Worm (Caenorhabditis elegans): ENCODE data around the gene ergo-1.

Gene ergo-1

ce11 chrV:982281-982756 lies 26.3 kb upstream of the ergo-1 start, which contains the start of the genes Y50D4C.12 and unc-34:
Gene Y50D4C.12, plus strand, starts transcription at chrV:982581.
Gene unc-34, plus strand, starts transcription at chrV:982706.
- TF ChIP-seq aly-2 (tag; optimal IDR thresholded peaks at IDR 0.05) (no peak), ceh-16 (tag; optimal IDR thresholded peaks at IDR 0.05) (no peak), ZK546.5 (tag; optimal IDR thresholded peaks at IDR 0.05) (no peak), peb-1 (tag; optimal IDR thresholded peaks at IDR 0.05) (no peak), Y55F3AM.14 (GFP tag; optimal IDR thresholded peaks at IDR 0.05) (no peak), nhr-129 (tag; optimal IDR thresholded peaks at IDR 0.05) (no peak), R02D3.7 (tag; optimal IDR thresholded peaks at IDR 0.05) (no peak), ztf-11 (tag; optimal IDR thresholded peaks at IDR 0.05) (no peak), egl-27 (tag; optimal IDR thresholded peaks at IDR 0.05) (no peak), fos-1 (tag; optimal IDR thresholded peaks at IDR 0.05) (no peak), sma-9 (GFP tag; optimal IDR thresholded peaks at IDR 0.05) (no peak), sma-9 (tag; optimal IDR thresholded peaks at IDR 0.05) (no peak), dmd-4 (tag; optimal IDR thresholded peaks at IDR 0.05) (no peak)

ce11 chrV:983120-983519 lies 25.5 kb upstream of the ergo-1 start:
- TF ChIP-seq ama-1 (optimal IDR thresholded peaks at IDR 0.05) (no peak), unc-39 (tag; optimal IDR thresholded peaks at IDR 0.05) (no peak), blmp-1 (tag; optimal IDR thresholded peaks at IDR 0.05; ENCODE audit: insufficient read depth) (no peak), ceh-16 (tag; optimal IDR thresholded peaks at IDR 0.05) (no peak), gmeb-1 (tag; optimal IDR thresholded peaks at IDR 0.05) (no peak), nhr-11 (tag; optimal IDR thresholded peaks at IDR 0.05) (no peak), ztf-1 (GFP tag; conservative IDR thresholded peaks at IDR 0.05) (no peak), elt-1 (tag; optimal IDR thresholded peaks at IDR 0.05) (no peak), dmd-4 (tag; optimal IDR thresholded peaks at IDR 0.05) (no peak), unc-55 (GFP tag; optimal IDR thresholded peaks at IDR 0.05) (no peak), R02D3.7 (tag; optimal IDR thresholded peaks at IDR 0.05) (no peak), sem-4 (tag; optimal IDR thresholded peaks at IDR 0.05) (no peak)

- TF ChIP-seq gmeb-1 (tag; optimal IDR thresholded peaks at IDR 0.05) (no peak), ztf-1 (GFP tag; conservative IDR thresholded peaks at IDR 0.05) (no peak), crh-2 (tag; optimal IDR thresholded peaks at IDR 0.05) (no peak), egl-27 (tag; optimal IDR thresholded peaks at IDR 0.05) (no peak), Y55F3AM.14 (GFP tag; optimal IDR thresholded peaks at IDR 0.05) (no peak), blmp-1 (tag; optimal IDR thresholded peaks at IDR 0.05; ENCODE audit: insufficient read depth) (no peak), lin-13 (GFP tag; optimal IDR thresholded peaks at IDR 0.05) (no peak)
Measured at ce11 chrV:990300-990699, 18.3 kb upstream of the ergo-1 start.

ce11 chrV:995635-996034 lies 13.0 kb upstream of the ergo-1 start:
- TF ChIP-seq lsy-2 (tag; optimal IDR thresholded peaks at IDR 0.05): no peak
- no peak for TF ChIP-seq ama-1 (optimal IDR thresholded peaks at IDR 0.05)
- no peak for TF ChIP-seq nhr-11 (tag; optimal IDR thresholded peaks at IDR 0.05)
- no peak for TF ChIP-seq nhr-10 (tag; optimal IDR thresholded peaks at IDR 0.05)
- TF ChIP-seq mbf-1 (tag; optimal IDR thresholded peaks at IDR 0.05): no peak
- TF ChIP-seq dmd-4 (tag; optimal IDR thresholded peaks at IDR 0.05): no peak
- TF ChIP-seq sem-4 (tag; optimal IDR thresholded peaks at IDR 0.05): no peak
- TF ChIP-seq gmeb-1 (tag; optimal IDR thresholded peaks at IDR 0.05): no peak
- no peak for TF ChIP-seq lin-13 (GFP tag; optimal IDR thresholded peaks at IDR 0.05)
- no peak for TF ChIP-seq ZK546.5 (tag; optimal IDR thresholded peaks at IDR 0.05)
- no peak for TF ChIP-seq F13H6.1 (tag; optimal IDR thresholded peaks at IDR 0.05)
- TF ChIP-seq nhr-12 (tag; optimal IDR thresholded peaks at IDR 0.05): no peak
- TF ChIP-seq ceh-82 (tag; optimal IDR thresholded peaks at IDR 0.05): no peak
- TF ChIP-seq nhr-21 (tag; optimal IDR thresholded peaks at IDR 0.05): no peak
- TF ChIP-seq peb-1 (tag; optimal IDR thresholded peaks at IDR 0.05): no peak
- TF ChIP-seq nhr-23 (tag; optimal IDR thresholded peaks at IDR 0.05): no peak
- no peak for TF ChIP-seq mab-5 (tag; optimal IDR thresholded peaks at IDR 0.05)
- TF ChIP-seq elt-1 (tag; optimal IDR thresholded peaks at IDR 0.05): no peak
- no peak for TF ChIP-seq alr-1 (tag; optimal IDR thresholded peaks at IDR 0.05)
- TF ChIP-seq mdl-1 (tag; optimal IDR thresholded peaks at IDR 0.05): no peak

ce11 chrV:1001163-1001562 lies 7.4 kb upstream of the ergo-1 start:
- TF ChIP-seq ceh-16 (tag; optimal IDR thresholded peaks at IDR 0.05) (no peak), elt-3 (tag; optimal IDR thresholded peaks at IDR 0.05) (no peak), dmd-4 (tag; optimal IDR thresholded peaks at IDR 0.05) (no peak), mbf-1 (tag; optimal IDR thresholded peaks at IDR 0.05) (no peak), crh-2 (tag; optimal IDR thresholded peaks at IDR 0.05) (no peak), fos-1 (tag; optimal IDR thresholded peaks at IDR 0.05) (no peak), C34F6.9 (tag; optimal IDR thresholded peaks at IDR 0.05) (no peak), mab-5 (tag; optimal IDR thresholded peaks at IDR 0.05) (no peak), nhr-77 (tag; optimal IDR thresholded peaks at IDR 0.05) (no peak)
